Worm (Caenorhabditis elegans): ENCODE results near the gene F07B10.4.

- TF ChIP-seq him-1 (tag; optimal IDR thresholded peaks at IDR 0.05) (no peak), dao-5 (tag; optimal IDR thresholded peaks at IDR 0.05) (no peak)
These were observed 51.6 kb downstream of the F07B10.4 start for ce11 chrV:11211323-11211722.
